Fruit fly (Drosophila melanogaster): ENCODE results near the gene CG14259.

The CG14259 gene

DNA sequence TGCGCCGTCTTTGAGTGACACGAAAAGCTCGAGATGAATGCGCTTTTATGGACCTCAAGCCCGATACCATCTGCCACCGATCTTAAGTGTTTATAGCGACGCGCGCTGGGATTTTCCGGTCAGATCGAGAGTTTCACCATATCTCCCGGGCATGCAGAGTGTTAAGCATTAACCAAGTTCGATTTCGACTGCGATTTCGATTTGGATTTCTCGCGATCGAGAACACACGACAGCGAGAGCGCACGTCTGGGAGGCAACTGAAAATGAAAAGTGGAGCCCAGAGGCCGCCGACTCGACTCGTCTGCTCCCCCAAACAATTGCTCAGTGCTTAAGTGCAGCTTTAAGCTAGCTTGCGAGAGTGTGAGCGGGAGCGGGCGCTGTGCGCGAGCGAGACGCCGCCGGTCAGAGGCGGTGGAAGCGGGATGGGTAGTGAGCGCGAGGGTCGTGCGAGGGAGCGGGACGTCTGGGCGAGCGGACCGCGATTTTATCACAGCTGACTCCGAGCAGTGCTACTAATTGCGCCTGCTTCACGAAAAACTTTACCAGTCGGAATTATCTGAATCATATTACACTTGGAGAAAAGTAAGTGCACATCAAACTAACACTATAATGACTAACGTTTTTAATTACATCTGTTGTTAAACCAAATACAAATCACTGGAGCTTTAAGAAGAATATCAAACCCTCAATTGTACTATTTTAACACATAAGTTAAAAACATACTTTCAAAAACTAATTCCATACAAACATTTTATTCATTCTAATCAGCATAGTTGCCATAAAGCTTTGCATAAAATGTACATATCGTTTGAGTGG is 24.3 kb upstream of the CG14259 start, which contains the start of gene spz (continued):
- TF ChIP-seq crp (GFP tag; optimal IDR thresholded peaks at IDR 0.05): peak in 1 of 2 experiments; percentile 40
- TF ChIP-seq cwo (GFP tag; optimal IDR thresholded peaks at IDR 0.05): no peak
- no peak for TF ChIP-seq CG43689 (GFP tag; IDR thresholded peaks at IDR 0.05)
- no peak for TF ChIP-seq CG10565 (GFP tag; optimal IDR thresholded peaks at IDR 0.05)
- TF ChIP-seq CG10147 (GFP tag; optimal IDR thresholded peaks at IDR 0.05): no peak
- no peak for TF ChIP-seq tup (GFP tag; optimal IDR thresholded peaks at IDR 0.05)
- TF ChIP-seq Deaf1 (tag; optimal IDR thresholded peaks at IDR 0.05): peak; percentile 57
- no peak for TF ChIP-seq jigr1 (GFP tag; IDR thresholded peaks at IDR 0.05)
- no peak for TF ChIP-seq cg (GFP tag; optimal IDR thresholded peaks at IDR 0.05)
- no peak for TF ChIP-seq so (GFP tag; IDR thresholded peaks at IDR 0.05)
- no peak for TF ChIP-seq zen (tag; optimal IDR thresholded peaks at IDR 0.05)
- no peak for TF ChIP-seq CG11560 (tag; IDR thresholded peaks at IDR 0.05)
- no peak for TF ChIP-seq prd (optimal IDR thresholded peaks at IDR 0.05)
- no peak for TF ChIP-seq prd (GFP tag; IDR thresholded peaks at IDR 0.05)
- no peak for TF ChIP-seq Vsx1 (GFP tag; optimal IDR thresholded peaks at IDR 0.05)
- peak; percentile 40; the same call in 1 of the 2 replicates for TF ChIP-seq Ptx1 (GFP tag; IDR thresholded peaks at IDR 0.05)
- no peak for TF ChIP-seq sens-2 (GFP tag; IDR thresholded peaks at IDR 0.05)
- TF ChIP-seq nom (GFP tag; optimal IDR thresholded peaks at IDR 0.05): peak; percentile 2
- TF ChIP-seq CG3995 (GFP tag; optimal IDR thresholded peaks at IDR 0.05): no peak
- TF ChIP-seq Camta (GFP tag; optimal IDR thresholded peaks at IDR 0.05): no peak
- TF ChIP-seq Max (GFP tag; optimal IDR thresholded peaks at IDR 0.05): no peak
- peak; percentile 37 for TF ChIP-seq ATbp (GFP tag; optimal IDR thresholded peaks at IDR 0.05)
- TF ChIP-seq CG2129 (GFP tag; IDR thresholded peaks at IDR 0.05; ENCODE audit: partially characterized antibody): no peak
- TF ChIP-seq gsb-n (tag; optimal IDR thresholded peaks at IDR 0.05): no peak
- TF ChIP-seq CG18764 (GFP tag; optimal IDR thresholded peaks at IDR 0.05): no peak
- TF ChIP-seq CG2199 (GFP tag; IDR thresholded peaks at IDR 0.05): no peak
- no peak for TF ChIP-seq CG6654 (GFP tag; optimal IDR thresholded peaks at IDR 0.05)
- TF ChIP-seq sd (tag; optimal IDR thresholded peaks at IDR 0.05): no peak
- no peak for TF ChIP-seq CG15696 (tag; optimal IDR thresholded peaks at IDR 0.05)
- no peak for TF ChIP-seq abd-A (tag; optimal IDR thresholded peaks at IDR 0.05)
- TF ChIP-seq h (optimal IDR thresholded peaks at IDR 0.05): no peak
- no peak for TF ChIP-seq CG11696 (GFP tag; IDR thresholded peaks at IDR 0.05)
- no peak for TF ChIP-seq CG9797 (GFP tag; optimal IDR thresholded peaks at IDR 0.05)
- TF ChIP-seq CG9609 (GFP tag; optimal IDR thresholded peaks at IDR 0.05): no peak
- TF ChIP-seq NC2β (GFP tag; optimal IDR thresholded peaks at IDR 0.05): no peak
- TF ChIP-seq pita (GFP tag; optimal IDR thresholded peaks at IDR 0.05): no peak
- no peak for TF ChIP-seq CG5180 (GFP tag; optimal IDR thresholded peaks at IDR 0.05)
- TF ChIP-seq CG32767 (GFP tag; IDR thresholded peaks at IDR 0.05): no peak
- TF ChIP-seq CG2120 (GFP tag; optimal IDR thresholded peaks at IDR 0.05): no peak
- no peak for TF ChIP-seq luna (GFP tag; optimal IDR thresholded peaks at IDR 0.05)
- TF ChIP-seq dmrt11E (tag; optimal IDR thresholded peaks at IDR 0.05): no peak
- TF ChIP-seq CG2712 (tag; optimal IDR thresholded peaks at IDR 0.05): no peak
- TF ChIP-seq gro (GFP tag; optimal IDR thresholded peaks at IDR 0.05): no peak
- TF ChIP-seq hb (GFP tag; IDR thresholded peaks at IDR 0.05; ENCODE audit: partially characterized antibody): no peak
- TF ChIP-seq CG1792 (GFP tag; optimal IDR thresholded peaks at IDR 0.05): no peak
- TF ChIP-seq fu2 (GFP tag; optimal IDR thresholded peaks at IDR 0.05): no peak
- TF ChIP-seq CG8944 (GFP tag; optimal IDR thresholded peaks at IDR 0.05): no peak
- peak; percentile 23 for TF ChIP-seq Abd-B (GFP tag; optimal IDR thresholded peaks at IDR 0.05)
- TF ChIP-seq Hey (tag; optimal IDR thresholded peaks at IDR 0.05): no peak
- no peak for TF ChIP-seq zen2 (GFP tag; IDR thresholded peaks at IDR 0.05; ENCODE audit: partially characterized antibody)
